Fruit fly (Drosophila melanogaster): ENCODE results near the gene CG42264.

Gene CG42264

dm6 chrX:5737676-5738220 is 38.7 kb downstream of the CG42264 start, which contains the start of gene Snx27 (continued):
- no peak for TF ChIP-seq CG4854 (GFP tag; optimal IDR thresholded peaks at IDR 0.05)
- TF ChIP-seq CG12104 (GFP tag; optimal IDR thresholded peaks at IDR 0.05), result no peak
- TF ChIP-seq dmrt11E (tag; optimal IDR thresholded peaks at IDR 0.05), result peak; percentile 19
- no peak for TF ChIP-seq gsb (GFP tag; IDR thresholded peaks at IDR 0.05)
- no peak for TF ChIP-seq CG10654 (GFP tag; optimal IDR thresholded peaks at IDR 0.05)
- no peak for TF ChIP-seq BtbVII (GFP tag; optimal IDR thresholded peaks at IDR 0.05)
- peak; percentile 7 for TF ChIP-seq CG10209 (GFP tag; optimal IDR thresholded peaks at IDR 0.05)
- no peak for TF ChIP-seq disco-r (GFP tag; optimal IDR thresholded peaks at IDR 0.05)
- TF ChIP-seq CG15073 (GFP tag; optimal IDR thresholded peaks at IDR 0.05), result no peak
- no peak; the same call in 2 of the 3 replicates for TF ChIP-seq CG11695 (GFP tag; IDR thresholded peaks at IDR 0.05)
- no peak for TF ChIP-seq fd96Cb (tag; optimal IDR thresholded peaks at IDR 0.05)
- no peak for TF ChIP-seq Meics (GFP tag; optimal IDR thresholded peaks at IDR 0.05)
- TF ChIP-seq Opbp (GFP tag; IDR thresholded peaks at IDR 0.05; ENCODE audit: partially characterized antibody), result peak; percentile 99
- TF ChIP-seq Atf6 (GFP tag; IDR thresholded peaks at IDR 0.05), result 0 out of 2 replicates have a peak, but pooled peaks have one; percentile 8
- peak; percentile 43 for TF ChIP-seq CG8944 (GFP tag; optimal IDR thresholded peaks at IDR 0.05)
- TF ChIP-seq cwo (GFP tag; optimal IDR thresholded peaks at IDR 0.05), result no peak
- TF ChIP-seq CG13296 (GFP tag; optimal IDR thresholded peaks at IDR 0.05), result no peak
- peak; percentile 45 for TF ChIP-seq Dad (GFP tag; optimal IDR thresholded peaks at IDR 0.05)
- peak; percentile 39 for TF ChIP-seq CG17912 (GFP tag; optimal IDR thresholded peaks at IDR 0.05)
- no peak for TF ChIP-seq bowl (GFP tag; IDR thresholded peaks at IDR 0.05)
- TF ChIP-seq Dek (tag; optimal IDR thresholded peaks at IDR 0.05), result peak; percentile 47
- TF ChIP-seq abd-A (tag; optimal IDR thresholded peaks at IDR 0.05), result no peak
- no peak for TF ChIP-seq kni (GFP tag; optimal IDR thresholded peaks at IDR 0.05)
- TF ChIP-seq Sox102F (GFP tag; optimal IDR thresholded peaks at IDR 0.05), result peak; percentile 10
- no peak for TF ChIP-seq cad (GFP tag; optimal IDR thresholded peaks at IDR 0.05)
- no peak for TF ChIP-seq Hmx (GFP tag; optimal IDR thresholded peaks at IDR 0.05)
- TF ChIP-seq oc (tag; optimal IDR thresholded peaks at IDR 0.05), result peak; percentile 47
- TF ChIP-seq amos (GFP tag; IDR thresholded peaks at IDR 0.05; ENCODE audit: partially characterized antibody), result peak; percentile 100
- TF ChIP-seq CG1602 (GFP tag; optimal IDR thresholded peaks at IDR 0.05), result no peak
- TF ChIP-seq Abd-B (GFP tag; optimal IDR thresholded peaks at IDR 0.05), result no peak
- peak; percentile 4 for TF ChIP-seq emc (GFP tag; optimal IDR thresholded peaks at IDR 0.05)
- peak; percentile 53 for TF ChIP-seq CoRest (tag; optimal IDR thresholded peaks at IDR 0.05)
- TF ChIP-seq CG7786 (GFP tag; optimal IDR thresholded peaks at IDR 0.05), result peak; percentile 28
- peak; percentile 48 for TF ChIP-seq vfl (GFP tag; optimal IDR thresholded peaks at IDR 0.05)
- no peak for TF ChIP-seq Tbp (GFP tag; optimal IDR thresholded peaks at IDR 0.05)
- TF ChIP-seq lab (GFP tag; optimal IDR thresholded peaks at IDR 0.05), result peak; percentile 50
- TF ChIP-seq gt (GFP tag; IDR thresholded peaks at IDR 0.05), result no peak
- TF ChIP-seq ase (GFP tag; IDR thresholded peaks at IDR 0.05), result no peak
- TF ChIP-seq CG2116 (GFP tag; optimal IDR thresholded peaks at IDR 0.05), result peak; percentile 93
- 0 out of 2 replicates have a peak, but pooled peaks have one; percentile 5 for TF ChIP-seq Adf1 (GFP tag; IDR thresholded peaks at IDR 0.05)
- TF ChIP-seq sd (tag; optimal IDR thresholded peaks at IDR 0.05), result peak; percentile 18
- TF ChIP-seq Lim3 (GFP tag; IDR thresholded peaks at IDR 0.05), result no peak
- TF ChIP-seq tin (GFP tag; optimal IDR thresholded peaks at IDR 0.05), result no peak
- no peak for TF ChIP-seq fd3F (GFP tag; optimal IDR thresholded peaks at IDR 0.05)
- TF ChIP-seq peb (GFP tag; IDR thresholded peaks at IDR 0.05), result no peak
- TF ChIP-seq Hand (GFP tag; optimal IDR thresholded peaks at IDR 0.05), result peak; percentile 36
- TF ChIP-seq Dfd (GFP tag; optimal IDR thresholded peaks at IDR 0.05), result no peak
- no peak for TF ChIP-seq CG10147 (GFP tag; optimal IDR thresholded peaks at IDR 0.05)
- no peak for TF ChIP-seq NK7.1 (GFP tag; optimal IDR thresholded peaks at IDR 0.05)
- TF ChIP-seq Ssrp (tag; optimal IDR thresholded peaks at IDR 0.05), result no peak
- peak; percentile 53 for TF ChIP-seq ERR (GFP tag; optimal IDR thresholded peaks at IDR 0.05)
